Worm (Caenorhabditis elegans) whole organism, young adult: ENCODE data around the gene skih-2.

Source experiments
- F23B12.7 ChIP-seq: sonication (generic microtip); optimal IDR thresholded peaks from 2 replicates; lab custom pipeline; 2017; ENCODE audit warnings: missing genetic modification characterization, mild to moderate bottlenecking, missing compliant biosample characterization, antibody characterized with exemption, moderate library complexity; ENCODE audit not compliant: insufficient read depth
- F37B4.10 ChIP-seq: fragments of 200-800 bp; sonication (Bioruptor generic); IDR thresholded peaks from 2 replicates; pipeline ENCODE4 v1.3.6; 2022; ENCODE audit warnings: missing genetic modification characterization, missing compliant biosample characterization
- F55B11.4 ChIP-seq: sonication (generic microtip); optimal IDR thresholded peaks from 2 replicates; lab custom pipeline; 2016; ENCODE audit warnings: missing compliant biosample characterization, missing genetic modification characterization, borderline replicate concordance; ENCODE audit not compliant: insufficient read depth
- F57C9.4 ChIP-seq: sonication (generic microtip); optimal IDR thresholded peaks from 2 replicates; lab custom pipeline; 2017; ENCODE audit warnings: mild to moderate bottlenecking, missing genetic modification characterization, missing compliant biosample characterization
- K12H6.12 ChIP-seq: fragments of 200-800 bp; sonication (Bioruptor generic); optimal IDR thresholded peaks from 2 replicates; lab custom pipeline; 2018; ENCODE audit warnings: mild to moderate bottlenecking, missing genetic modification characterization, missing compliant biosample characterization
- Y53F4B.3 ChIP-seq: fragments of 200-800 bp; sonication (Bioruptor generic); IDR thresholded peaks from 2 replicates; pipeline ENCODE4 v1.3.6; 2022; ENCODE audit warnings: missing genetic modification reagents, missing genetic modification characterization, missing compliant biosample characterization
- ZK185.1 ChIP-seq: sonication (generic microtip); optimal IDR thresholded peaks from 2 replicates; lab custom pipeline; 2016; ENCODE audit warnings: mild to moderate bottlenecking, missing genetic modification characterization, missing compliant biosample characterization; ENCODE audit not compliant: poor library complexity, severe bottlenecking
- akir-1 ChIP-seq: fragments of 200-800 bp; sonication (Bioruptor generic); optimal IDR thresholded peaks from 2 replicates; lab custom pipeline; 2018; ENCODE audit warnings: mild to moderate bottlenecking, missing genetic modification characterization, moderate library complexity, missing compliant biosample characterization
- athp-1 ChIP-seq: sonication (generic microtip); optimal IDR thresholded peaks from 2 replicates; lab custom pipeline; 2017; ENCODE audit warnings: mild to moderate bottlenecking, missing genetic modification characterization, missing compliant biosample characterization
- cebp-1 ChIP-seq, 2 experiments: fragments of 200-800 bp in 1 of 2; sonication (Bioruptor generic) in 1 of 2; sonication (generic microtip) in 1 of 2; IDR thresholded peaks in 1 of 2; optimal IDR thresholded peaks in 1 of 2; 2 replicates each; pipeline versions ENCODE4 v1.3.6 to Lab custom; 2017 to 2022; ENCODE audit warnings: missing compliant biosample characterization in 2 of 2, missing genetic modification characterization in 2 of 2, mild to moderate bottlenecking in 1 of 2, missing genetic modification reagents in 1 of 2, moderate library complexity in 1 of 2
- cebp-2 ChIP-seq: fragments of 200-800 bp; sonication (Bioruptor generic); IDR thresholded peaks from 2 replicates; pipeline ENCODE4 v1.3.6; 2022; ENCODE audit warnings: missing genetic modification characterization, missing compliant biosample characterization
- ceh-100 ChIP-seq: fragments of 200-800 bp; sonication (Bioruptor generic); IDR thresholded peaks from 2 replicates; pipeline ENCODE4 v1.3.6; 2022; ENCODE audit warnings: missing genetic modification reagents, missing genetic modification characterization, missing compliant biosample characterization
- ceh-27 ChIP-seq: fragments of 200-800 bp; sonication (Bioruptor generic); optimal IDR thresholded peaks from 2 replicates; lab custom pipeline; 2018; ENCODE audit warnings: mild to moderate bottlenecking, missing genetic modification characterization, moderate library complexity, missing compliant biosample characterization
- ceh-79 ChIP-seq: sonication (generic microtip); optimal IDR thresholded peaks from 2 replicates; lab custom pipeline; 2017; ENCODE audit warnings: mild to moderate bottlenecking, missing genetic modification characterization, missing compliant biosample characterization
- gei-17 ChIP-seq: fragments of 200-800 bp; sonication (Bioruptor generic); optimal IDR thresholded peaks from 2 replicates; lab custom pipeline; 2018; ENCODE audit warnings: mild to moderate bottlenecking, missing genetic modification characterization, missing compliant biosample characterization
- hlh-26 ChIP-seq: fragments of 200-800 bp; sonication (Bioruptor generic); conservative IDR thresholded peaks from 2 replicates; pipeline ENCODE4 v1.3.6; 2022; ENCODE audit warnings: missing genetic modification reagents, missing genetic modification characterization, missing compliant biosample characterization
- hmg-20 ChIP-seq: fragments of 200-800 bp; sonication (Bioruptor generic); IDR thresholded peaks from 2 replicates; pipeline ENCODE4 v1.3.6; 2022; ENCODE audit warnings: missing genetic modification reagents, missing genetic modification characterization, missing compliant biosample characterization
- hsf-1 ChIP-seq: fragments of 200-800 bp; sonication (Bioruptor generic); IDR thresholded peaks from 2 replicates; pipeline ENCODE4 v1.3.6; 2022; ENCODE audit warnings: missing genetic modification reagents, missing genetic modification characterization, missing compliant biosample characterization
- lag-1 ChIP-seq: fragments of 200-800 bp; sonication (Bioruptor generic); IDR thresholded peaks from 2 replicates; pipeline ENCODE4 v1.3.6; 2022; ENCODE audit warnings: missing genetic modification reagents, missing genetic modification characterization, missing compliant biosample characterization
- lir-1 ChIP-seq: fragments of 200-800 bp; sonication (Bioruptor generic); conservative IDR thresholded peaks from 2 replicates; pipeline ENCODE4 v1.3.6; 2022; ENCODE audit warnings: missing genetic modification reagents, missing genetic modification characterization, missing compliant biosample characterization
- lsl-1 ChIP-seq: fragments of 200-800 bp; sonication (Bioruptor generic); optimal IDR thresholded peaks from 2 replicates; lab custom pipeline; 2018; ENCODE audit warnings: mild to moderate bottlenecking, missing genetic modification characterization, moderate library complexity, missing compliant biosample characterization
- madf-10 ChIP-seq: sonication (generic microtip); optimal IDR thresholded peaks from 2 replicates; lab custom pipeline; 2016; ENCODE audit warnings: mild to moderate bottlenecking, missing genetic modification characterization, missing compliant biosample characterization
- nfya-1 ChIP-seq: sonication (generic microtip); optimal IDR thresholded peaks from 2 replicates; lab custom pipeline; 2017; ENCODE audit warnings: antibody characterized with exemption, missing compliant biosample characterization, missing genetic modification characterization, borderline replicate concordance; ENCODE audit not compliant: insufficient read depth
- nfya-2 ChIP-seq: fragments of 200-800 bp; sonication (Bioruptor generic); IDR thresholded peaks from 2 replicates; pipeline ENCODE4 v1.3.6; 2022; ENCODE audit warnings: missing genetic modification reagents, missing genetic modification characterization, missing compliant biosample characterization
- nfyb-1 ChIP-seq: fragments of 200-800 bp; sonication (Bioruptor generic); IDR thresholded peaks from 2 replicates; pipeline ENCODE4 v1.3.6; 2022; ENCODE audit warnings: missing genetic modification reagents, missing genetic modification characterization, missing compliant biosample characterization
- nhr-120 ChIP-seq: fragments of 200-800 bp; sonication (Bioruptor generic); IDR thresholded peaks from 2 replicates; pipeline ENCODE4 v1.3.6; 2022; ENCODE audit warnings: missing genetic modification characterization, missing compliant biosample characterization
- nhr-80 ChIP-seq: sonication (generic microtip); optimal IDR thresholded peaks from 2 replicates; lab custom pipeline; 2016; ENCODE audit warnings: missing genetic modification characterization, missing compliant biosample characterization
- pbrm-1 ChIP-seq: fragments of 200-800 bp; sonication (Bioruptor generic); IDR thresholded peaks from 2 replicates; pipeline ENCODE4 v1.3.6; 2022; ENCODE audit warnings: missing genetic modification reagents, missing genetic modification characterization, missing compliant biosample characterization
- pha-4 ChIP-seq: fragments of 150-350 bp; sonication (generic microtip); optimal IDR thresholded peaks from 2 replicates; lab custom pipeline; 2014; ENCODE audit warnings: missing biosample characterization, missing genetic modification reagents, missing genetic modification characterization
- repo-1 ChIP-seq: sonication (generic microtip); optimal IDR thresholded peaks from 2 replicates; lab custom pipeline; 2017; ENCODE audit warnings: mild to moderate bottlenecking, missing genetic modification characterization, missing compliant biosample characterization
- snpc-1.1 ChIP-seq: sonication (generic microtip); optimal IDR thresholded peaks from 2 replicates; lab custom pipeline; 2017; ENCODE audit warnings: missing genetic modification characterization, mild to moderate bottlenecking, missing compliant biosample characterization, antibody characterized with exemption, moderate library complexity, missing genotype, missing genetic modification reagents; ENCODE audit not compliant: insufficient read depth
- snpc-1.3 ChIP-seq: sonication (generic microtip); optimal IDR thresholded peaks from 2 replicates; lab custom pipeline; 2017; ENCODE audit warnings: missing genetic modification characterization, mild to moderate bottlenecking, missing compliant biosample characterization, antibody characterized with exemption, moderate library complexity, missing genotype, missing genetic modification reagents; ENCODE audit not compliant: insufficient read depth
- zim-3 ChIP-seq: sonication (generic microtip); optimal IDR thresholded peaks from 2 replicates; lab custom pipeline; 2017; ENCODE audit warnings: mild to moderate bottlenecking, missing genetic modification characterization, moderate library complexity, missing compliant biosample characterization
- ztf-22 ChIP-seq: fragments of 200-800 bp; sonication (Bioruptor generic); optimal IDR thresholded peaks from 2 replicates; lab custom pipeline; 2018; ENCODE audit warnings: mild to moderate bottlenecking, missing genetic modification characterization, moderate library complexity, missing compliant biosample characterization
- ztf-28 ChIP-seq: fragments of 200-800 bp; sonication (Bioruptor generic); IDR thresholded peaks from 2 replicates; pipeline ENCODE4 v1.3.6; 2022; ENCODE audit warnings: missing genetic modification reagents, missing genetic modification characterization, missing compliant biosample characterization

The skih-2 gene

ce11 chrIV:11100271-11100670, 41.9 kb downstream of the skih-2 start, which contains the start of gene str-3:
TSS of gene str-3 (minus strand) at chrIV:11100371.
- TF ChIP-seq lsl-1 (GFP tag; lab: Kevin White, UChicago), result no peak
- no peak for TF ChIP-seq K12H6.12 (tag; lab: Kevin White, UChicago)
- no peak for TF ChIP-seq cebp-1 (GFP tag; IDR thresholded peaks at IDR 0.05; lab: Robert Waterston, UW)
- no peak for TF ChIP-seq cebp-1 (tag; optimal IDR thresholded peaks at IDR 0.05; lab: Kevin White, UChicago)
- TF ChIP-seq F55B11.4 (tag; lab: Kevin White, UChicago), result no peak
- no peak for TF ChIP-seq cebp-2 (GFP tag; lab: Robert Waterston, UW)
- no peak for TF ChIP-seq pha-4 (tag; lab: Kevin White, UChicago)
- TF ChIP-seq athp-1, result no peak
- TF ChIP-seq nhr-80 (tag; lab: Kevin White, UChicago), result no peak
- TF ChIP-seq gei-17 (GFP tag; lab: Kevin White, UChicago), result no peak
- no peak for TF ChIP-seq lir-1
- TF ChIP-seq F57C9.4 (tag; lab: Kevin White, UChicago), result no peak

ce11 chrIV:11097795-11098194, 44.4 kb downstream of the skih-2 start, which contains the start of gene M7.12:
TSS of gene M7.12 (minus strand) at chrIV:11097982.
- TF ChIP-seq ztf-28 (GFP tag; lab: Robert Waterston, UW) (no peak), madf-10 (tag; lab: Kevin White, UChicago) (no peak)

- TF ChIP-seq hsf-1 (no peak), nfya-2 (GFP tag; lab: Robert Waterston, UW) (no peak), zim-3 (tag; lab: Kevin White, UChicago) (no peak), lag-1 (no peak), F37B4.10 (no peak), nhr-120 (GFP tag; lab: Robert Waterston, UW) (no peak), ceh-79 (tag; lab: Kevin White, UChicago) (no peak), nfya-1 (tag; lab: Kevin White, UChicago) (no peak), pbrm-1 (no peak), pha-4 (tag; lab: Kevin White, UChicago) (no peak)
Measured at ce11 chrIV:11094974-11095373, 47.2 kb downstream of the skih-2 start, which contains the start of gene M7.8. TSS of gene M7.8 (minus strand) at chrIV:11095085.

- TF ChIP-seq lir-1 (no peak), snpc-1.1 (tag; lab: Kevin White, UChicago) (no peak), F23B12.7 (no peak), hmg-20 (GFP tag; lab: Robert Waterston, UW) (no peak), F55B11.4 (tag; lab: Kevin White, UChicago) (no peak), hlh-26 (GFP tag; lab: Robert Waterston, UW) (no peak), snpc-1.3 (tag; lab: Kevin White, UChicago) (no peak), ceh-27 (GFP tag; lab: Kevin White, UChicago) (no peak), ztf-22 (no peak), nfyb-1 (GFP tag; lab: Robert Waterston, UW) (no peak), ZK185.1 (tag; lab: Kevin White, UChicago) (no peak), akir-1 (no peak), repo-1 (tag; lab: Kevin White, UChicago) (no peak), Y53F4B.3 (no peak), ceh-100 (GFP tag; lab: Robert Waterston, UW) (no peak)
Measured at ce11 chrIV:11094052-11094451, 48.1 kb downstream of the skih-2 start.
